Worm (Caenorhabditis elegans): ENCODE measurements around the gene pqn-80.

DNA sequence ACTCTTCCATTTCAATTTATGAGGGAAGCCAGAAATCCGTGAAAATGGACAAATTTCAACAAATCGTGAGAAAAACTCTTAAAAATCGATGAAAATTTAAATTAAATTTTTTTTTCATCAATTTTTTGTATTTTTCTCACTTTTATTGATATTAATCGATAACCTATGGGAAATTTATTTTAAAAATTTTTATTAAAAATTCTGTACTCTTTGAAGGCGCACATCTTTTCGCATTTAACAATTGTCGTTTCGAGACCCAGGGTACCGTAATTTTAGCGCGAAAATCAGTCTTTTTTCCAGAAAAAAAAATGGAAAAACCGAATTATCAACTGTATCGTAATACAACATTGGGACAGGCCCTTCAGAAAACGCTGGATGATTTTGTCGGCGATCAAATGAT is 1.9 kb upstream of the pqn-80 start, which contains the start of gene gtf-2A2:
- TF ChIP-seq pqm-1 (tag; optimal IDR thresholded peaks at IDR 0.05) (no peak), elt-2 (tag; optimal IDR thresholded peaks at IDR 0.05) (no peak), sdc-2 (tag; optimal IDR thresholded peaks at IDR 0.05) (no peak), tbx-2 (tag; optimal IDR thresholded peaks at IDR 0.05) (no peak), mec-3 (tag; optimal IDR thresholded peaks at IDR 0.05; ENCODE audit: borderline replicate concordance) (no peak), ama-1 (optimal IDR thresholded peaks at IDR 0.05) (no peak), lim-6 (tag; optimal IDR thresholded peaks at IDR 0.05) (no peak), ceh-14 (tag; optimal IDR thresholded peaks at IDR 0.05) (no peak), hlh-13 (GFP tag; optimal IDR thresholded peaks at IDR 0.05) (no peak), lin-11 (tag; optimal IDR thresholded peaks at IDR 0.05) (no peak), ceh-19 (GFP tag; optimal IDR thresholded peaks at IDR 0.05) (no peak), ahr-1 (tag; optimal IDR thresholded peaks at IDR 0.05) (no peak), npax-4 (tag; optimal IDR thresholded peaks at IDR 0.05) (no peak)
